Worm (Caenorhabditis elegans): ENCODE measurements around the gene ZK1236.9.
A peak's percentile ranks its signal among the peaks of the same experiment; 100 is the strongest.

Gene ZK1236.9

DNA sequence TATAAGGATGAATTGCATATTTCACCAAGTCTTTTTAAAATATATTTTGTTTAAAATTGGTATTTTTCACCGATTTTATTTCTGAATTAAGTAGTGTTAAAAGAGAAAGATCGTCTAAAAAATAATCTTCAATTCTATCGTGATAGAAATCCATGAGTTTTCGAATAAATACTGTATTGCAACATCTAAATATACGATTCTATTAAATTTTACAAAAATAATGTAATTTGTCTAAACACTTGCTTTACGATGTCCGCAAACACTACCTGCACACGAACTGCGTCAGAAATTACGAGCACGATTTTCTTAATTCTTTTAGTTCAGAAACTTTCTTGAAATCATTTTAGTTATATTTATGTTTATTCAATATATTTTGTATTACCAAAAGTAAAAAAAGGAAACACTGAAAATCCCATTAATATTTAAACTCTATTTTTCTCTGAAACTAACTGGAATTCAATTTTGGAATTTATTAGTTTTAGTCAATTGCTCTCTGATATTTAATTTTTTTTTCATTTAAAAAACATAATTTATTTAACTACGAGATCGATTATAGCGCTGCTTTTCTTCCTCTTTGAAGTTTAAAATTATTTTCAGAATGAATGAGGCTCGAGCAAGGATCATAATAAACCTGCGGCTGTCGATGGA lies 14.3 kb upstream of the ZK1236.9 start, which contains the start of gene mrpl-32 (continued):
- no peak for TF ChIP-seq K11D2.4 (GFP tag; IDR thresholded peaks at IDR 0.05)
- no peak for TF ChIP-seq aptf-3 (GFP tag; IDR thresholded peaks at IDR 0.05)
- peak; percentile 12 for TF ChIP-seq dpff-1 (tag; optimal IDR thresholded peaks at IDR 0.05)
- no peak for TF ChIP-seq F39B2.1 (GFP tag; IDR thresholded peaks at IDR 0.05)
- TF ChIP-seq attf-6 (GFP tag; IDR thresholded peaks at IDR 0.05) = no peak; the same call in 1 of the 2 replicates
- 0 out of 2 replicates have a peak, but pooled peaks have one; percentile 5 for TF ChIP-seq rcor-1 (GFP tag; IDR thresholded peaks at IDR 0.05)
- TF ChIP-seq ztf-22 (GFP tag; optimal IDR thresholded peaks at IDR 0.05) = no peak
- peak; percentile 42 for TF ChIP-seq tbp1 (GFP tag; optimal IDR thresholded peaks at IDR 0.05)
- TF ChIP-seq lsl-1 (GFP tag; optimal IDR thresholded peaks at IDR 0.05) = peak; percentile 34
- no peak for TF ChIP-seq dpl-1 (GFP tag; optimal IDR thresholded peaks at IDR 0.05)
- no peak for TF ChIP-seq ceh-91 (GFP tag; IDR thresholded peaks at IDR 0.05)
- no peak for TF ChIP-seq unc-62 (GFP tag; optimal IDR thresholded peaks at IDR 0.05)
- TF ChIP-seq ama-1 (optimal IDR thresholded peaks at IDR 0.05) = peak; percentile 30
- TF ChIP-seq ama-1 (GFP tag; optimal IDR thresholded peaks at IDR 0.05) = peak; percentile 2 to 54
- peak in 1 of 3 experiments; percentile 13 for TF ChIP-seq lin-35 (GFP tag; optimal IDR thresholded peaks at IDR 0.05)
- TF ChIP-seq ztf-18 (tag; optimal IDR thresholded peaks at IDR 0.05) = no peak
- no peak for TF ChIP-seq F57A8.1 (GFP tag; optimal IDR thresholded peaks at IDR 0.05)
- TF ChIP-seq ztf-25 (GFP tag; IDR thresholded peaks at IDR 0.05) = no peak
- TF ChIP-seq ekl-4 (GFP tag; IDR thresholded peaks at IDR 0.05) = peak; percentile 79
- no peak for TF ChIP-seq hlh-12 (tag; optimal IDR thresholded peaks at IDR 0.05)
- TF ChIP-seq akir-1 (GFP tag; optimal IDR thresholded peaks at IDR 0.05) = no peak
- TF ChIP-seq Y95B8A.8 (GFP tag; IDR thresholded peaks at IDR 0.05) = no peak
- peak; percentile 89 for TF ChIP-seq repo-1 (tag; optimal IDR thresholded peaks at IDR 0.05)
- no peak for TF ChIP-seq tbx-9 (tag; optimal IDR thresholded peaks at IDR 0.05; ENCODE audit: borderline replicate concordance)
- no peak for TF ChIP-seq Y53F4B.3 (GFP tag; IDR thresholded peaks at IDR 0.05)
- TF ChIP-seq tlf-1 (GFP tag; optimal IDR thresholded peaks at IDR 0.05) = peak; percentile 35
- no peak for TF ChIP-seq nhr-120 (GFP tag; IDR thresholded peaks at IDR 0.05)
- TF ChIP-seq lir-1 (GFP tag; conservative IDR thresholded peaks at IDR 0.05) = no peak
- TF ChIP-seq K12H6.12 (tag; optimal IDR thresholded peaks at IDR 0.05) = no peak
- peak; percentile 20 for TF ChIP-seq ceh-79 (tag; optimal IDR thresholded peaks at IDR 0.05)
- no peak for TF ChIP-seq hlh-26 (GFP tag; conservative IDR thresholded peaks at IDR 0.05)
- TF ChIP-seq madf-3 (GFP tag; IDR thresholded peaks at IDR 0.05) = no peak
- no peak for TF ChIP-seq C06A6.2 (GFP tag; conservative IDR thresholded peaks at IDR 0.05)

DNA sequence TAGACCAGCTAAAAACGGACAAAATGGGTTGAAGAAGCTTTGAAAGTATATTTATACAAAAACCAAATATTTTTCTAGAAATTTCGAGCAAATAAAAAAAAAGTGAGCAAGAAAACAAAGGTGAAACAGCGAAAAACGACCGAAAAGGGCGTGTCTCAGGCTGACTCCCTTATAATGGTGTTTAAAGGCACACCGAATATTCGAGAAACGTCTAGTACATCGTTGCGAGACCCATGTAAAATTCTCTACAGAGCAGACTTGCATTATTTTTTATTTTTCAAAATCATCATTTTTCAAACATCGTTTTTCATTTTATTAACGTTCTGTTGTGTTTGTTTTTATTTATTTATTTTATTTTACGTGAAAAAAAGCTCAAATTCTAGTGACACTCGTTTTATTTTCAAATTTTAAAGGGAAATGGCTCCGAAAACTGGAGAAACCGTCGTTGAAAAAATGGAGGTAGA lies 12.0 kb upstream of the ZK1236.9 start, which contains the start of gene rpn-3:
rpn-3 (plus strand) TSS at position 414 of the 464 bp plus-strand sequence.
- peak; percentile 80 for TF ChIP-seq K12H6.12 (tag; optimal IDR thresholded peaks at IDR 0.05)
- TF ChIP-seq ztf-3 (GFP tag; optimal IDR thresholded peaks at IDR 0.05) = peak; percentile 49
- TF ChIP-seq ztf-25 (GFP tag; IDR thresholded peaks at IDR 0.05) = no peak
- TF ChIP-seq tlf-1 (GFP tag; optimal IDR thresholded peaks at IDR 0.05) = peak; percentile 96
- TF ChIP-seq ama-1 (optimal IDR thresholded peaks at IDR 0.05) = no peak
- no peak for TF ChIP-seq ama-1 (GFP tag; optimal IDR thresholded peaks at IDR 0.05)
- TF ChIP-seq nfya-2 (GFP tag; IDR thresholded peaks at IDR 0.05) = no peak
- TF ChIP-seq bed-2 (GFP tag; IDR thresholded peaks at IDR 0.05) = peak; percentile 76; the same call in 1 of the 2 replicates
- TF ChIP-seq egl-44 (GFP tag; IDR thresholded peaks at IDR 0.05) = peak; percentile 67; the same call in 1 of the 2 replicates
- peak; percentile 91 for TF ChIP-seq F49E8.2 (tag; optimal IDR thresholded peaks at IDR 0.05; ENCODE audit: insufficient read depth)
- peak; percentile 19 for TF ChIP-seq nhr-80 (tag; optimal IDR thresholded peaks at IDR 0.05)
- peak; percentile 93 for TF ChIP-seq K11D2.4 (GFP tag; IDR thresholded peaks at IDR 0.05)
- TF ChIP-seq cebp-1 (GFP tag; IDR thresholded peaks at IDR 0.05) = peak; percentile 65
- TF ChIP-seq cebp-1 (tag; optimal IDR thresholded peaks at IDR 0.05) = peak; percentile 77
- peak; percentile 80 for TF ChIP-seq madf-8 (GFP tag; conservative IDR thresholded peaks at IDR 0.05)
- peak; percentile 85 for TF ChIP-seq F22D6.2 (tag; optimal IDR thresholded peaks at IDR 0.05)
- no peak for TF ChIP-seq ceh-58 (GFP tag; IDR thresholded peaks at IDR 0.05)
- TF ChIP-seq ztf-28 (GFP tag; IDR thresholded peaks at IDR 0.05) = peak; percentile 68; the same call in 1 of the 2 replicates
- no peak for TF ChIP-seq die-1 (tag; optimal IDR thresholded peaks at IDR 0.05)
- peak; percentile 64 for TF ChIP-seq dpl-1 (GFP tag; optimal IDR thresholded peaks at IDR 0.05)
- TF ChIP-seq snpc-1.3 (tag; optimal IDR thresholded peaks at IDR 0.05; ENCODE audit: insufficient read depth) = peak; percentile 78
- TF ChIP-seq T07F8.4 (tag; optimal IDR thresholded peaks at IDR 0.05) = no peak
